Worm (Caenorhabditis elegans) whole organism, L4 larva: ENCODE data around the gene C16C8.26.
"Not testable (repeated sequence)": the region's sequence is repeated elsewhere in the genome, so short reads cannot be mapped to it uniquely, and the experiment has no call there.

ENCODE experiments used
- F37D6.2 ChIP-seq: sonication (generic microtip); optimal IDR thresholded peaks from 2 replicates; lab custom pipeline; 2016; ENCODE audit warnings: mild to moderate bottlenecking, missing genetic modification characterization, missing compliant biosample characterization
- F44E2.7 ChIP-seq: fragments of 200-800 bp; sonication (Bioruptor generic); IDR thresholded peaks from 2 replicates; pipeline ENCODE4 v2.1.2; 2022; ENCODE audit warnings: missing genetic modification characterization, missing compliant biosample characterization
- T20F7.1 ChIP-seq: fragments of 200-800 bp; sonication (Bioruptor generic); optimal IDR thresholded peaks from 2 replicates; lab custom pipeline; 2018; ENCODE audit warnings: mild to moderate bottlenecking, missing genetic modification characterization, missing compliant biosample characterization
- Y105C5A.15 ChIP-seq: fragments of 200-800 bp; sonication (Bioruptor generic); IDR thresholded peaks from 2 replicates; pipeline ENCODE4 v1.3.6; 2022; ENCODE audit warnings: missing genetic modification characterization, missing compliant biosample characterization
- Y75B8A.6 ChIP-seq: fragments of 200-800 bp; sonication (Bioruptor generic); IDR thresholded peaks from 2 replicates; pipeline ENCODE4 v1.3.6; 2022; ENCODE audit warnings: missing genetic modification reagents, missing genetic modification characterization, missing compliant biosample characterization
- ZK546.5 ChIP-seq, 2 experiments: sonication (generic microtip); optimal IDR thresholded peaks; 2 replicates each; lab custom pipeline; 2017; ENCODE audit warnings: missing biosample characterization in 2 of 2, missing genetic modification characterization in 2 of 2
- aha-1 ChIP-seq: fragments of 150-350 bp; peaks from one replicate; lab custom pipeline; 2014; ENCODE audit warnings: missing biosample characterization, missing genetic modification characterization
- ama-1 ChIP-seq: fragments of 150-350 bp; optimal IDR thresholded peaks from 2 replicates; lab custom pipeline; 2014; ENCODE audit warnings: inconsistent platforms, mixed read lengths
- arid-1 ChIP-seq: fragments of 200-800 bp; sonication (Bioruptor generic); conservative IDR thresholded peaks from 2 replicates; pipeline ENCODE4 v1.3.6; 2022; ENCODE audit warnings: missing genetic modification reagents, missing genetic modification characterization, missing compliant biosample characterization
- ceh-28 ChIP-seq: fragments of 150-350 bp; optimal IDR thresholded peaks from 2 replicates; lab custom pipeline; 2014; ENCODE audit warnings: missing biosample characterization, missing genetic modification reagents, missing genetic modification characterization
- ceh-32 ChIP-seq: sonication (generic microtip); optimal IDR thresholded peaks from 2 replicates; lab custom pipeline; 2016; ENCODE audit warnings: mild to moderate bottlenecking, missing genetic modification characterization, missing compliant biosample characterization; ENCODE audit not compliant: poor library complexity
- ceh-62 ChIP-seq: sonication (generic microtip); optimal IDR thresholded peaks from 2 replicates; lab custom pipeline; 2017; ENCODE audit warnings: missing biosample characterization, missing genetic modification characterization
- ceh-82 ChIP-seq: sonication (generic microtip); optimal IDR thresholded peaks from 2 replicates; lab custom pipeline; 2017; ENCODE audit warnings: missing biosample characterization, missing genetic modification characterization
- cey-2 ChIP-seq: sonication (generic microtip); optimal IDR thresholded peaks from 3 replicates; lab custom pipeline; 2017; ENCODE audit warnings: missing genetic modification characterization, mild to moderate bottlenecking, missing compliant biosample characterization, antibody characterized with exemption, borderline replicate concordance; ENCODE audit not compliant: insufficient read depth
- daf-16 ChIP-seq, 3 experiments: sonication (generic microtip); optimal IDR thresholded peaks; 2 replicates each; lab custom pipeline; 2016 to 2017; ENCODE audit warnings: missing genetic modification characterization in 3 of 3, missing genetic modification reagents in 3 of 3, mild to moderate bottlenecking in 2 of 3, missing compliant biosample characterization in 2 of 3, missing biosample characterization in 1 of 3, moderate library complexity in 1 of 3
- daf-19 ChIP-seq: fragments of 200-800 bp; sonication (Bioruptor generic); conservative IDR thresholded peaks from 2 replicates; pipeline ENCODE4 v1.3.6; 2022; ENCODE audit warnings: missing genetic modification characterization, missing compliant biosample characterization
- daf-8 ChIP-seq: fragments of 200-800 bp; sonication (Bioruptor generic); IDR thresholded peaks from 2 replicates; pipeline ENCODE4 v1.3.6; 2022; ENCODE audit warnings: missing genetic modification characterization, missing compliant biosample characterization
- dmd-6 ChIP-seq: fragments of 200-800 bp; sonication (Bioruptor generic); IDR thresholded peaks from 2 replicates; pipeline ENCODE4 v1.3.6; 2022; ENCODE audit warnings: missing genetic modification reagents, missing genetic modification characterization, missing compliant biosample characterization
- dmd-8 ChIP-seq: fragments of 200-800 bp; sonication (Bioruptor generic); IDR thresholded peaks from 2 replicates; pipeline ENCODE4 v1.3.6; 2022; ENCODE audit warnings: missing genetic modification characterization, missing compliant biosample characterization
- dmd-9 ChIP-seq: fragments of 200-800 bp; sonication (Bioruptor generic); IDR thresholded peaks from 2 replicates; pipeline ENCODE4 v1.3.6; 2022; ENCODE audit warnings: missing genetic modification reagents, missing genetic modification characterization, missing compliant biosample characterization
- dpl-1 ChIP-seq: fragments of 150-350 bp; optimal IDR thresholded peaks from 2 replicates; lab custom pipeline; 2014; ENCODE audit warnings: missing biosample characterization, missing genetic modification reagents, missing genetic modification characterization
- duxl-1 ChIP-seq: sonication (generic microtip); optimal IDR thresholded peaks from 2 replicates; lab custom pipeline; 2016; ENCODE audit warnings: mild to moderate bottlenecking, missing genetic modification characterization, moderate library complexity, missing compliant biosample characterization; ENCODE audit not compliant: poor library complexity
- dve-1 ChIP-seq: sonication (generic microtip); optimal IDR thresholded peaks from 2 replicates; lab custom pipeline; 2017; ENCODE audit warnings: antibody characterized with exemption, mild to moderate bottlenecking, missing genetic modification characterization, missing compliant biosample characterization; ENCODE audit not compliant: insufficient read depth
- hif-1 ChIP-seq, 2 experiments: sonication (generic microtip); optimal IDR thresholded peaks; 2 replicates each; lab custom pipeline; 2016 to 2017; ENCODE audit warnings: missing compliant biosample characterization in 2 of 2, missing genetic modification characterization in 2 of 2, missing genetic modification reagents in 2 of 2, missing genotype in 2 of 2, mild to moderate bottlenecking in 1 of 2
- lin-13 ChIP-seq: fragments of 150-350 bp; optimal IDR thresholded peaks from 2 replicates; lab custom pipeline; 2014; ENCODE audit warnings: missing biosample characterization, missing genetic modification reagents, missing genetic modification characterization
- lin-29 ChIP-seq: fragments of 200-800 bp; sonication (Bioruptor generic); IDR thresholded peaks from 2 replicates; pipeline ENCODE4 v1.3.6; 2022; ENCODE audit warnings: missing genetic modification reagents, missing genetic modification characterization, missing compliant biosample characterization
- lsy-2 ChIP-seq, 2 experiments: fragments of 150-350 bp in 1 of 2; sonication (generic microtip) in 1 of 2; optimal IDR thresholded peaks; 2 replicates each; lab custom pipeline; 2014 to 2017; ENCODE audit warnings: missing biosample characterization in 2 of 2, missing genetic modification characterization in 2 of 2
- madf-5 ChIP-seq, 2 experiments: fragments of 200-800 bp; sonication (Bioruptor generic); IDR thresholded peaks; 2 replicates each; pipeline ENCODE4 v1.3.6; 2022; ENCODE audit warnings: missing compliant biosample characterization in 2 of 2, missing genetic modification characterization in 2 of 2
- madf-9 ChIP-seq: fragments of 200-800 bp; sonication (Bioruptor generic); conservative IDR thresholded peaks from 2 replicates; pipeline ENCODE4 v1.3.6; 2022; ENCODE audit warnings: missing genetic modification reagents, missing genetic modification characterization, missing compliant biosample characterization
- mdt-29 ChIP-seq: fragments of 200-800 bp; sonication (Bioruptor generic); IDR thresholded peaks from 2 replicates; pipeline ENCODE4 v1.3.6; 2022; ENCODE audit warnings: missing genetic modification reagents, missing genetic modification characterization, missing compliant biosample characterization
- mep-1 ChIP-seq: fragments of 150-350 bp; sonication (generic microtip); optimal IDR thresholded peaks from 3 replicates; lab custom pipeline; 2014; ENCODE audit warnings: missing biosample characterization, missing genetic modification characterization
- mes-2 ChIP-seq: sonication (generic microtip); optimal IDR thresholded peaks from 2 replicates; lab custom pipeline; 2016; ENCODE audit warnings: missing genotype, mild to moderate bottlenecking, missing genetic modification characterization, missing compliant biosample characterization; ENCODE audit not compliant: poor library complexity, severe bottlenecking
- mxl-3 ChIP-seq: fragments of 200-800 bp; sonication (Bioruptor generic); optimal IDR thresholded peaks from 2 replicates; lab custom pipeline; 2018; ENCODE audit warnings: mild to moderate bottlenecking, missing genetic modification characterization, missing compliant biosample characterization
- nhr-10 ChIP-seq: fragments of 150-350 bp; optimal IDR thresholded peaks from 2 replicates; lab custom pipeline; 2014; ENCODE audit warnings: missing biosample characterization, missing genetic modification characterization
- nhr-25 ChIP-seq: sonication (generic microtip); optimal IDR thresholded peaks from 2 replicates; lab custom pipeline; 2017; ENCODE audit warnings: missing genetic modification characterization, mild to moderate bottlenecking, missing compliant biosample characterization, antibody characterized with exemption, moderate library complexity, borderline replicate concordance; ENCODE audit not compliant: insufficient read depth
- nhr-41 ChIP-seq: fragments of 200-800 bp; sonication (Bioruptor generic); IDR thresholded peaks from 2 replicates; pipeline ENCODE4 v1.3.6; 2022; ENCODE audit warnings: missing genetic modification reagents, missing genetic modification characterization, missing compliant biosample characterization
- pha-4 ChIP-seq, 2 experiments: fragments of 150-350 bp in 1 of 2; fragments of 200-800 bp in 1 of 2; sonication (Bioruptor generic) in 1 of 2; IDR thresholded peaks in 1 of 2; optimal IDR thresholded peaks in 1 of 2; 2 replicates each; pipeline versions ENCODE4 v1.3.6 to Lab custom; 2014 to 2022; ENCODE audit warnings: missing genetic modification characterization in 2 of 2, missing genetic modification reagents in 2 of 2, missing biosample characterization in 1 of 2, missing compliant biosample characterization in 1 of 2
- saeg-2 ChIP-seq: fragments of 200-800 bp; sonication (Bioruptor generic); IDR thresholded peaks from 2 replicates; pipeline ENCODE4 v1.3.6; 2022; ENCODE audit warnings: missing genetic modification reagents, missing genetic modification characterization, missing compliant biosample characterization
- spr-1 ChIP-seq: sonication (generic microtip); optimal IDR thresholded peaks from 2 replicates; lab custom pipeline; 2016; ENCODE audit warnings: mild to moderate bottlenecking, missing genetic modification characterization, missing compliant biosample characterization
- spr-3 ChIP-seq: fragments of 200-800 bp; sonication (Bioruptor generic); optimal IDR thresholded peaks from 2 replicates; lab custom pipeline; 2018; ENCODE audit warnings: mild to moderate bottlenecking, missing genetic modification characterization, missing compliant biosample characterization
- unc-130 ChIP-seq: sonication (generic microtip); optimal IDR thresholded peaks from 2 replicates; lab custom pipeline; 2016; ENCODE audit warnings: missing genetic modification reagents, missing genetic modification characterization, missing compliant biosample characterization
- unc-62 ChIP-seq, 3 experiments: fragments of 150-350 bp in 1 of 3; sonication (generic microtip); optimal IDR thresholded peaks in 2 of 3; peaks in 1 of 3; 1 replicate in 1 of 3; 2 replicates in 2 of 3; lab custom pipeline; 2014 to 2017; ENCODE audit warnings: missing biosample characterization in 3 of 3, missing genetic modification characterization in 3 of 3, missing genetic modification reagents in 3 of 3, missing genotype in 1 of 3
- vab-7 ChIP-seq: fragments of 200-800 bp; sonication (Bioruptor generic); IDR thresholded peaks from 2 replicates; pipeline ENCODE4 v1.3.6; 2022; ENCODE audit warnings: missing genetic modification reagents, missing genetic modification characterization, missing compliant biosample characterization
- zfp-2 ChIP-seq: sonication (generic microtip); optimal IDR thresholded peaks from 2 replicates; lab custom pipeline; 2016; ENCODE audit warnings: mild to moderate bottlenecking, missing genetic modification characterization, missing compliant biosample characterization
- zip-2 ChIP-seq: fragments of 150-350 bp; optimal IDR thresholded peaks from 2 replicates; lab custom pipeline; 2014; ENCODE audit warnings: missing biosample characterization, missing genetic modification characterization
- ztf-7 ChIP-seq: fragments of 150-350 bp; optimal IDR thresholded peaks from 2 replicates; lab custom pipeline; 2014; ENCODE audit warnings: missing biosample characterization, missing genetic modification characterization

Gene C16C8.26

DNA sequence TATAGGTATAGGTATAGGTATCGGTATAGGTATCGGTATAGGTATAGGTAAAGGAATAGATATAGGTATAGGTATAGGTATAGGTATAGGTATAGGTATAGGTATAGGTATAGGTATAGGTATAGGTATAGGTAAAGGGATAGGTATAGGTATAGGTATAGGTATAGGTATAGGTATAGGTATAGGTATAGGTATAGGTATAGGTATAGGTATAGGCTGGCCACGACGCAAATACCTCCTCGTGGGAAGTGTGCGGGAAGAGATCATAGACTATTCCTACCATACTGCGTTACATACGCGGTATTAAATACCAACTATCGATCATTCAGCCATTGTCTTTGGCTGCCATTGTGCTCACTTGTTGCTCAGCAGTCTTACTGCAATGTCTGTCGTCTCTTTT, 32.7 kb upstream of the C16C8.26 start, which contains the start of gene fbxb-112:
Gene fbxb-112 (plus strand): TSS at position 301 of the 400 bp plus-strand sequence.
- TF ChIP-seq arid-1, dmd-6, Y75B8A.6 (GFP tag; lab: Robert Waterston, UW): not testable (repeated sequence)

DNA sequence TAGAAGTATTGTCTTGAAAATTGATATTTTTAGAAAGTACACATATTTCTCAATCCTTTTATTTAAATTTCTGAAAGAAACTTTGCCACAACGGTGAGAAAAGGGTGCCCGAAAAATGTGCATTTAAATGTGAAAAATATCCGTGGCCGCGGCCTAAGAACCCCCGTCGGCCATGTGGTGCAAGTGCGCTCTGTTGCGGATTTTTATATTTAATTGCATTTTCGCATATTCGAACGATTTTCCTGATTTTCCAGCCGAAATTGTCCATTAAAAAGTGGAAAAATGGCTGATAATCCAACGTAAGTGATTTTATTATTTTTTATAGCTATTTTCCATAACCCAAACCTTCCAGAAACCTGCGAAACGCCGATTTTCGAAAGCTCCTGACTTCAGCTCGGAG, 24.1 kb upstream of the C16C8.26 start, which contains the start of gene smu-2:
Gene smu-2 (plus strand): TSS at position 178 of the 400 bp plus-strand sequence.
- no peak for TF ChIP-seq mxl-3
- no peak for TF ChIP-seq dmd-8 (GFP tag; lab: Robert Waterston, UW)
- TF ChIP-seq ZK546.5 (tag; optimal IDR thresholded peaks at IDR 0.05; lab: Kevin White, UChicago) = no peak
- no peak for TF ChIP-seq cey-2 (tag; lab: Kevin White, UChicago)
- TF ChIP-seq ztf-7 (tag; lab: Kevin White, UChicago) = no peak
- TF ChIP-seq daf-16 (GFP tag; optimal IDR thresholded peaks at IDR 0.05; lab: Kevin White, UChicago) = no peak
- no peak for TF ChIP-seq daf-16 (tag; optimal IDR thresholded peaks at IDR 0.05; lab: Kevin White, UChicago)
- TF ChIP-seq mdt-29 (GFP tag; lab: Robert Waterston, UW) = no peak
- no peak for TF ChIP-seq lin-13
- TF ChIP-seq lin-29 = no peak
- no peak for TF ChIP-seq nhr-10 (tag; lab: Kevin White, UChicago)
- no peak for TF ChIP-seq Y105C5A.15 (GFP tag; lab: Robert Waterston, UW)
- TF ChIP-seq spr-3 (GFP tag; lab: Kevin White, UChicago) = no peak
- TF ChIP-seq dmd-6 (GFP tag; lab: Robert Waterston, UW) = peak; percentile 31
- no peak for TF ChIP-seq ceh-28
- TF ChIP-seq ama-1 (lab: Kevin White, UChicago) = no peak
- no peak for TF ChIP-seq daf-19 (GFP tag; lab: Robert Waterston, UW)
- TF ChIP-seq unc-62 (GFP tag; optimal IDR thresholded peaks at IDR 0.05 in 1 of 2; lab: Kevin White, UChicago) = no peak
- TF ChIP-seq unc-62 (tag; optimal IDR thresholded peaks at IDR 0.05; lab: Kevin White, UChicago) = no peak
- TF ChIP-seq mep-1 (tag; lab: Kevin White, UChicago) = no peak
- no peak for TF ChIP-seq daf-8
- no peak for TF ChIP-seq ceh-32 (tag; lab: Kevin White, UChicago)
- no peak for TF ChIP-seq ceh-82 (tag; lab: Kevin White, UChicago)
- no peak for TF ChIP-seq T20F7.1 (GFP tag; lab: Kevin White, UChicago)
- TF ChIP-seq F37D6.2 (tag; lab: Kevin White, UChicago) = no peak
- no peak for TF ChIP-seq dve-1 (tag; lab: Kevin White, UChicago)
- peak; percentile 62 for TF ChIP-seq dpl-1
- TF ChIP-seq zip-2 = no peak
- peak; percentile 89 for TF ChIP-seq unc-130
- TF ChIP-seq lsy-2 (tag; optimal IDR thresholded peaks at IDR 0.05; lab: Kevin White, UChicago) = no peak
- TF ChIP-seq nhr-25 (tag; lab: Kevin White, UChicago) = no peak
- TF ChIP-seq dmd-9 (GFP tag; lab: Robert Waterston, UW) = peak; percentile 54; the same call in 1 of the 2 replicates
- TF ChIP-seq mes-2 (tag; lab: Kevin White, UChicago) = peak; percentile 97
- TF ChIP-seq vab-7 (GFP tag; lab: Robert Waterston, UW) = no peak
- peak; percentile 64 for TF ChIP-seq madf-9
- no peak; a peak in 1 of 4 replicates for TF ChIP-seq madf-5 (GFP tag; IDR thresholded peaks at IDR 0.05; lab: Robert Waterston, UW)
- TF ChIP-seq duxl-1 (tag; lab: Kevin White, UChicago) = no peak
- no peak for TF ChIP-seq spr-1 (tag; lab: Kevin White, UChicago)
- no peak for TF ChIP-seq saeg-2 (GFP tag; lab: Robert Waterston, UW)
- no peak for TF ChIP-seq zfp-2 (tag; lab: Kevin White, UChicago)
- no peak for TF ChIP-seq F44E2.7 (GFP tag; lab: Robert Waterston, UW)
- peak; percentile 95 for TF ChIP-seq aha-1
- TF ChIP-seq pha-4 (GFP tag; IDR thresholded peaks at IDR 0.05; lab: Robert Waterston, UW) = no peak
- no peak for TF ChIP-seq pha-4 (tag; optimal IDR thresholded peaks at IDR 0.05; lab: Kevin White, UChicago)
- peak in 1 of 2 experiments; percentile 81 for TF ChIP-seq hif-1 (tag; optimal IDR thresholded peaks at IDR 0.05; lab: Kevin White, UChicago)
- TF ChIP-seq nhr-41 (GFP tag; lab: Robert Waterston, UW) = no peak
- TF ChIP-seq ceh-62 (tag; lab: Kevin White, UChicago) = no peak
